Fruit fly (Drosophila melanogaster): ENCODE data around the gene kek5.

- TF ChIP-seq CG33017 (tag; optimal IDR thresholded peaks at IDR 0.05): no peak
- no peak for TF ChIP-seq CG7101 (tag; optimal IDR thresholded peaks at IDR 0.05)
- TF ChIP-seq CG12768 (GFP tag; optimal IDR thresholded peaks at IDR 0.05): no peak
- TF ChIP-seq Clk (GFP tag; optimal IDR thresholded peaks at IDR 0.05): no peak
- no peak for TF ChIP-seq tj (GFP tag; optimal IDR thresholded peaks at IDR 0.05)
- no peak for TF ChIP-seq toe (GFP tag; optimal IDR thresholded peaks at IDR 0.05)
- TF ChIP-seq CG11617 (GFP tag; optimal IDR thresholded peaks at IDR 0.05): no peak
Observed at dm6 chrX:19479134-19479533, 126.2 kb downstream of the kek5 start, which contains the start of gene CG32533.

Data from whole organism, adult.